Worm (Caenorhabditis elegans): Measurements from ENCODE around the gene Y25C1A.13.

The Y25C1A.13 gene

ce11 chrII:3111147-3111546 is at the start of gene Y25C1A.13:
Gene Y25C1A.13, minus strand, starts transcription at chrII:3111247.
- TF ChIP-seq ama-1 (optimal IDR thresholded peaks at IDR 0.05) (no peak), nhr-237 (tag; optimal IDR thresholded peaks at IDR 0.05) (no peak), unc-62 (GFP tag; optimal IDR thresholded peaks at IDR 0.05) (no peak), F13H6.1 (tag; optimal IDR thresholded peaks at IDR 0.05) (peak; percentile 18), aly-2 (tag; optimal IDR thresholded peaks at IDR 0.05) (no peak), R02D3.7 (tag; optimal IDR thresholded peaks at IDR 0.05) (no peak)

- TF ChIP-seq unc-39 (tag; optimal IDR thresholded peaks at IDR 0.05): no peak
- no peak for TF ChIP-seq mbf-1 (tag; optimal IDR thresholded peaks at IDR 0.05)
- TF ChIP-seq Y55F3AM.14 (GFP tag; optimal IDR thresholded peaks at IDR 0.05): no peak
- no peak for TF ChIP-seq nhr-77 (tag; optimal IDR thresholded peaks at IDR 0.05)
- no peak for TF ChIP-seq blmp-1 (tag; optimal IDR thresholded peaks at IDR 0.05; ENCODE audit: insufficient read depth)
- no peak for TF ChIP-seq skn-1 (tag; optimal IDR thresholded peaks at IDR 0.05)
- TF ChIP-seq ztf-4 (tag; optimal IDR thresholded peaks at IDR 0.05): no peak
- no peak for TF ChIP-seq nhr-10 (tag; optimal IDR thresholded peaks at IDR 0.05)
- TF ChIP-seq lin-11 (tag; optimal IDR thresholded peaks at IDR 0.05): no peak
- no peak for TF ChIP-seq alr-1 (tag; optimal IDR thresholded peaks at IDR 0.05)
- no peak for TF ChIP-seq ztf-1 (GFP tag; conservative IDR thresholded peaks at IDR 0.05)
- TF ChIP-seq nhr-237 (tag; optimal IDR thresholded peaks at IDR 0.05): no peak
- TF ChIP-seq ztf-11 (tag; optimal IDR thresholded peaks at IDR 0.05): no peak
- no peak for TF ChIP-seq elt-1 (tag; optimal IDR thresholded peaks at IDR 0.05)
- no peak for TF ChIP-seq gmeb-1 (tag; optimal IDR thresholded peaks at IDR 0.05)
- no peak for TF ChIP-seq egl-27 (tag; optimal IDR thresholded peaks at IDR 0.05)
- no peak for TF ChIP-seq ceh-82 (tag; optimal IDR thresholded peaks at IDR 0.05)
- no peak for TF ChIP-seq sem-4 (tag; optimal IDR thresholded peaks at IDR 0.05)
- no peak for TF ChIP-seq lsy-2 (tag; optimal IDR thresholded peaks at IDR 0.05)
Observed at ce11 chrII:3158985-3159384, 47.9 kb upstream of the Y25C1A.13 start, which contains the start of gene sri-34. Gene sri-34, minus strand, starts transcription at chrII:3159085.

- TF ChIP-seq nhr-21 (tag; optimal IDR thresholded peaks at IDR 0.05) (peak; percentile 5), unc-55 (GFP tag; optimal IDR thresholded peaks at IDR 0.05) (no peak)
Observed at ce11 chrII:3156749-3157148, 45.7 kb upstream of the Y25C1A.13 start, which contains the start of gene sri-33. Gene sri-33, minus strand, starts transcription at chrII:3156849.

- TF ChIP-seq lin-39 (tag; optimal IDR thresholded peaks at IDR 0.05) (no peak), nhr-12 (tag; optimal IDR thresholded peaks at IDR 0.05) (no peak), F13H6.1 (tag; optimal IDR thresholded peaks at IDR 0.05) (no peak), snpc-4 (tag; optimal IDR thresholded peaks at IDR 0.05) (no peak), lin-11 (tag; optimal IDR thresholded peaks at IDR 0.05) (no peak), mbf-1 (tag; optimal IDR thresholded peaks at IDR 0.05) (no peak), aly-2 (tag; optimal IDR thresholded peaks at IDR 0.05) (no peak), lsy-2 (tag; optimal IDR thresholded peaks at IDR 0.05) (no peak), nhr-10 (tag; optimal IDR thresholded peaks at IDR 0.05) (no peak), unc-39 (tag; optimal IDR thresholded peaks at IDR 0.05) (no peak), ceh-82 (tag; optimal IDR thresholded peaks at IDR 0.05) (no peak), nhr-6 (tag; optimal IDR thresholded peaks at IDR 0.05) (no peak), R02D3.7 (tag; optimal IDR thresholded peaks at IDR 0.05) (no peak), gmeb-1 (tag; optimal IDR thresholded peaks at IDR 0.05) (no peak), fos-1 (tag; optimal IDR thresholded peaks at IDR 0.05) (no peak), peb-1 (tag; optimal IDR thresholded peaks at IDR 0.05) (no peak), nhr-237 (tag; optimal IDR thresholded peaks at IDR 0.05) (no peak), lin-13 (GFP tag; optimal IDR thresholded peaks at IDR 0.05) (no peak), ztf-4 (tag; optimal IDR thresholded peaks at IDR 0.05) (no peak)
Observed at ce11 chrII:3154383-3154782, 43.3 kb upstream of the Y25C1A.13 start, which contains the start of gene sri-32. Gene sri-32, minus strand, starts transcription at chrII:3154483.

DNA sequence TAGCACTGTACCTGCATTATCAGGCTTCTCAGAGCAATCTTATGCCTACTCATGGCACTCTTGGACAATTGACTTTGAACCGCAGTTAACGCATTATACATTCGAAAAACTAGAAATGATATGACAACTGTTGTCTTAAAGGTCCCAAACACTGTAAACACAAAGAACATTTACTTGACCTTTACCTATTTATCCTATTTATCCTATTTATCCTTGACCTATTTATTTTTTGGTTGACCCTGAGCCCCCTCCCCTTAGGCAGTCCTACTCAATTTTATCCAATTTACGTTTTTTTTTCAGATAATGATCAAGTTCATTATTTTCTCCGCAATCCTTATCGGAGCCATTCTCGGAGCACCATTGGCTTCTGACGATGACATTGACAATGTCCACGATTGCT is 40.6 kb upstream of the Y25C1A.13 start, which contains the start of the genes T10D4.14 and T10D4.19:
T10D4.14 (minus strand) TSS at position 101 of the 400 bp plus-strand sequence.
T10D4.19 (plus strand) TSS at position 304 of the 400 bp plus-strand sequence.
- TF ChIP-seq zag-1 (tag; optimal IDR thresholded peaks at IDR 0.05) (no peak), sma-3 (GFP tag; optimal IDR thresholded peaks at IDR 0.05) (no peak), nhr-23 (tag; optimal IDR thresholded peaks at IDR 0.05) (no peak), sma-9 (GFP tag; optimal IDR thresholded peaks at IDR 0.05) (no peak), sma-9 (tag; optimal IDR thresholded peaks at IDR 0.05) (no peak), nhr-6 (tag; optimal IDR thresholded peaks at IDR 0.05) (no peak), dmd-4 (tag; optimal IDR thresholded peaks at IDR 0.05) (no peak), nhr-10 (tag; optimal IDR thresholded peaks at IDR 0.05) (no peak), egl-27 (tag; optimal IDR thresholded peaks at IDR 0.05) (no peak), alr-1 (tag; optimal IDR thresholded peaks at IDR 0.05) (no peak)

Data from whole organism, L2 larva.